Worm (Caenorhabditis elegans): ENCODE measurements around the gene F11E6.10.

- TF ChIP-seq nhr-237 (tag; optimal IDR thresholded peaks at IDR 0.05) (no peak), lsy-2 (tag; optimal IDR thresholded peaks at IDR 0.05) (no peak), mef-2 (tag; optimal IDR thresholded peaks at IDR 0.05) (no peak)
Observed at ce11 chrIV:17432223-17432826, 30.6 kb downstream of the F11E6.10 start.
